Fruit fly (Drosophila melanogaster) whole organism: Measurements from ENCODE around the gene CG45122.

Source experiments
- CG8478 ChIP-seq: fragments of >200 bp; optimal IDR thresholded peaks from 2 replicates; lab custom pipeline; 2018; ENCODE audit warnings: inconsistent platforms
- Dll ChIP-seq: fragments of >200 bp; optimal IDR thresholded peaks from 2 replicates; lab custom pipeline; 2017
- EcR ChIP-seq, 2 experiments: fragments of >200 bp; optimal IDR thresholded peaks; 2 replicates each; lab custom pipeline; 2017; ENCODE audit warnings: missing biosample characterization in 2 of 2, missing genetic modification characterization in 2 of 2, missing genetic modification reagents in 2 of 2
- pan ChIP-seq: fragments of >200 bp; optimal IDR thresholded peaks from 2 replicates; lab custom pipeline; 2017
- psq ChIP-seq: fragments of >200 bp; optimal IDR thresholded peaks from 2 replicates; lab custom pipeline; 2017
- usp ChIP-seq: fragments of >200 bp; optimal IDR thresholded peaks from 2 replicates; lab custom pipeline; 2017; ENCODE audit warnings: missing biosample characterization, missing genetic modification characterization, mixed read lengths

The CG45122 gene

dm6 chr3R:13072052-13072451 lies 28.1 kb downstream of the CG45122 start:
- TF ChIP-seq usp (no peak), Dll (lab: Kevin White, UChicago) (no peak), pan (lab: Kevin White, UChicago) (no peak), EcR (GFP tag; optimal IDR thresholded peaks at IDR 0.05; lab: Kevin White, UChicago) (no peak)

DNA sequence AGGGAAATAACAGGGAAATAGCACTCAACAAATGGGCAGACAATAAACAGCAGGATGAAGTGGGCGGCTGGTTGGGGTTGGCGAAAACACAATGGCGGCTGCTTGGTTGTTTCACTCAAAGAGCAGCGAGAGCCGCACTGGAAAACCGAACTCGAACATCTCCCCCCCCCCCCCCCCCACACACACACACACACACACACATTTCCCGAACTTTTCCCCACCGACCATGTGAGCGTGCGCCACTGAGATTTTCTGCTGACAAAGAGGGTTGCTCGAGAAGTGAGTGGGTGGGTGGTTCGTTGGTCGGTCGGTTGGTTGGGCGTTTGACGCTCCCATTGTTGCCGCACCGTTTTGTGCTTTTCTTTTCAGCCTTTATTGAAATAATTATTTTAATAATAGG lies 29.2 kb downstream of the CG45122 start:
- TF ChIP-seq EcR (GFP tag; optimal IDR thresholded peaks at IDR 0.05; lab: Kevin White, UChicago) (no peak), CG8478 (lab: Kevin White, UChicago) (no peak), usp (no peak), psq (lab: Kevin White, UChicago) (no peak), pan (lab: Kevin White, UChicago) (no peak), Dll (lab: Kevin White, UChicago) (no peak)

- no peak for TF ChIP-seq Dll (lab: Kevin White, UChicago)
- no peak for TF ChIP-seq usp
- no peak for TF ChIP-seq CG8478 (lab: Kevin White, UChicago)
- no peak for TF ChIP-seq EcR (GFP tag; optimal IDR thresholded peaks at IDR 0.05; lab: Kevin White, UChicago)
- no peak for TF ChIP-seq pan (lab: Kevin White, UChicago)
- no peak for TF ChIP-seq psq (lab: Kevin White, UChicago)
Measured at dm6 chr3R:13074588-13074987, 30.6 kb downstream of the CG45122 start.

DNA sequence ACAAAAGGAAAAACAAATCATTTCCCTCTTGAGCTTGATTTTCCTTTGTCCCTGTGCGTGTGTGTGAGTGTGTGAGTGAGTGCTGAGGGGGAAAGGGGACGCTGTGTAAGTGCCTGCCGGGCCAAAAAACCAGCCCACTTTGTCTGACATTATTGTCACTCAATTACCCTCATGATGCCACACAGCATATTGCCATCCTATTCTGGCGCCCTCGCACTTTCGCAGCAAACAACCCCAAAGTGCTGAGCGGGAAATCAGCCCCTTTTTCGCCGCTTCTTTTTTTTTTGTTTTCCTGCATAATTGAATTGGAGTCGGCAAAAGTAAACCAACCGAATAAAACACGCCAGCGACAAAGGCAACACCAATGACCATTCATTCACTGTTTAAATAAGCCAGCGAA lies 31.8 kb downstream of the CG45122 start:
- TF ChIP-seq pan (lab: Kevin White, UChicago), result no peak
- no peak for TF ChIP-seq psq (lab: Kevin White, UChicago)
- TF ChIP-seq Dll (lab: Kevin White, UChicago), result no peak
- TF ChIP-seq CG8478 (lab: Kevin White, UChicago), result no peak
- TF ChIP-seq usp, result no peak
- TF ChIP-seq EcR (GFP tag; optimal IDR thresholded peaks at IDR 0.05; lab: Kevin White, UChicago), result no peak

- no peak for TF ChIP-seq psq (lab: Kevin White, UChicago)
- TF ChIP-seq EcR (GFP tag; optimal IDR thresholded peaks at IDR 0.05; lab: Kevin White, UChicago), result no peak
- no peak for TF ChIP-seq usp
- no peak for TF ChIP-seq pan (lab: Kevin White, UChicago)
- TF ChIP-seq Dll (lab: Kevin White, UChicago), result no peak
- no peak for TF ChIP-seq CG8478 (lab: Kevin White, UChicago)
Measured at dm6 chr3R:13077262-13077661, 33.3 kb downstream of the CG45122 start.

DNA sequence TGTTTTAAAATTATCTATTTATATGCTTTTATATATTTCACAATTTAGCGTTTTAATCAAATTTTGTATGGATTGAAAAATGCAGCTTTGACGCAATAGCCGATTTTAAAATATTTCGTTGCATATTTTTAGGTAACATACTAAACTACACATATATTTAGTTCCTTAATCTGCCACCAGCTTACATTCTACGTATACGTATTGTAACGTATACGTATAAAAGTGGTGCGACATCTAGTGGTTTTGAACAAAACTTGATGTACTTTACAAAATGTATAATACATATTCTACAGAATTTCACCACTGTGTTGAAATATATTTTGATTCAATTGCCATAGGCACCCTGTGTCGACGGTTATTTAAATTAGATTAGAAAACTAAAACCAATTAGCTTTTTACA lies 34.3 kb downstream of the CG45122 start:
- no peak for TF ChIP-seq pan (lab: Kevin White, UChicago)
- no peak for TF ChIP-seq EcR (GFP tag; optimal IDR thresholded peaks at IDR 0.05; lab: Kevin White, UChicago)
- no peak for TF ChIP-seq usp
- TF ChIP-seq Dll (lab: Kevin White, UChicago), result no peak
- no peak for TF ChIP-seq CG8478 (lab: Kevin White, UChicago)
- TF ChIP-seq psq (lab: Kevin White, UChicago), result no peak

- no peak for TF ChIP-seq usp
- TF ChIP-seq pan (lab: Kevin White, UChicago), result no peak
- no peak for TF ChIP-seq CG8478 (lab: Kevin White, UChicago)
- TF ChIP-seq psq (lab: Kevin White, UChicago), result no peak
- no peak for TF ChIP-seq EcR (GFP tag; optimal IDR thresholded peaks at IDR 0.05; lab: Kevin White, UChicago)
- no peak for TF ChIP-seq Dll (lab: Kevin White, UChicago)
Measured at dm6 chr3R:13082382-13082781, 38.4 kb downstream of the CG45122 start.

dm6 chr3R:13085924-13086323 lies 42.0 kb downstream of the CG45122 start, which contains the start of gene CG43063:
TSS of gene CG43063 (plus strand) at chr3R:13086224.
- TF ChIP-seq CG8478 (lab: Kevin White, UChicago), result no peak
- TF ChIP-seq Dll (lab: Kevin White, UChicago), result no peak
- TF ChIP-seq pan (lab: Kevin White, UChicago), result no peak
- TF ChIP-seq EcR (GFP tag; optimal IDR thresholded peaks at IDR 0.05; lab: Kevin White, UChicago), result no peak
- no peak for TF ChIP-seq usp
- no peak for TF ChIP-seq psq (lab: Kevin White, UChicago)

- no peak for TF ChIP-seq usp
- no peak for TF ChIP-seq psq (lab: Kevin White, UChicago)
- no peak for TF ChIP-seq Dll (lab: Kevin White, UChicago)
- no peak for TF ChIP-seq EcR (GFP tag; optimal IDR thresholded peaks at IDR 0.05; lab: Kevin White, UChicago)
- TF ChIP-seq CG8478 (lab: Kevin White, UChicago), result no peak
- TF ChIP-seq pan (lab: Kevin White, UChicago), result no peak
Measured at dm6 chr3R:13088395-13088794, 44.4 kb downstream of the CG45122 start, which contains the start of gene timeout. TSS of gene timeout (plus strand) at chr3R:13088651.

DNA sequence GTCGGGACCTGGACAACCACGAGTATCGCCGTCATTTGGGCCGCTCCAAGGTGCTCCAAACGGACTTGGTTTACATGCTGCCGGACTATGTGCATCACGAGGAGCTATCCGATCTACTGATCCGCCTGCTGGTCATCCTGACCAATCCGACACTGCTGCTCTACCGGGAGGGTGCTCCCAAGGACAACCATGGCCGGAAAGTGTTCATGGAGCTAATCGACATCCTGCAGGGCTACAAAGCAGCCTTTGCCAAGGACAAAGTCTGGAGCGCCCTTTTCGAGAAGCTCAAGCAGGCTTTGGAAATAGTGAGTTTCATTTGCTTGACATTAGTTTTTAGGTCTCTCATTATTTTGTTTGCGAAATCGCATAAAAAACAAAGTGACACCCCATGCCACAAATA lies 45.0 kb downstream of the CG45122 start, which contains the start of gene CG34308:
Gene CG34308, plus strand, starts transcription at position 301 of the 400 bp plus-strand sequence.
- TF ChIP-seq pan (lab: Kevin White, UChicago) (no peak), psq (lab: Kevin White, UChicago) (no peak), usp (no peak), CG8478 (lab: Kevin White, UChicago) (no peak), EcR (GFP tag; optimal IDR thresholded peaks at IDR 0.05; lab: Kevin White, UChicago) (no peak), Dll (lab: Kevin White, UChicago) (no peak)

- no peak for TF ChIP-seq Dll (lab: Kevin White, UChicago)
Measured at dm6 chr3R:13091666-13092065, 47.7 kb downstream of the CG45122 start.
